Worm (Caenorhabditis elegans): ENCODE results near the gene exp-2.

The exp-2 gene

ce11 chrV:6099634-6100033 is 31.6 kb upstream of the exp-2 start:
- TF ChIP-seq ama-1 (optimal IDR thresholded peaks at IDR 0.05) (no peak), nhr-77 (tag; optimal IDR thresholded peaks at IDR 0.05) (no peak), lsy-2 (tag; optimal IDR thresholded peaks at IDR 0.05) (no peak), mbf-1 (tag; optimal IDR thresholded peaks at IDR 0.05) (no peak), aly-2 (tag; optimal IDR thresholded peaks at IDR 0.05) (no peak), nhr-10 (tag; optimal IDR thresholded peaks at IDR 0.05) (no peak), ztf-4 (tag; optimal IDR thresholded peaks at IDR 0.05) (no peak), R02D3.7 (tag; optimal IDR thresholded peaks at IDR 0.05) (no peak), nhr-21 (tag; optimal IDR thresholded peaks at IDR 0.05) (no peak), nhr-23 (tag; optimal IDR thresholded peaks at IDR 0.05) (no peak)

- TF ChIP-seq snpc-4 (tag; optimal IDR thresholded peaks at IDR 0.05) (peak; percentile 57), skn-1 (tag; optimal IDR thresholded peaks at IDR 0.05) (peak; percentile 61), elt-3 (tag; optimal IDR thresholded peaks at IDR 0.05) (no peak), fos-1 (tag; optimal IDR thresholded peaks at IDR 0.05) (peak; percentile 76), unc-62 (GFP tag; optimal IDR thresholded peaks at IDR 0.05) (peak; percentile 46), ama-1 (optimal IDR thresholded peaks at IDR 0.05) (peak; percentile 79), zag-1 (tag; optimal IDR thresholded peaks at IDR 0.05) (peak; percentile 60), nhr-25 (tag; optimal IDR thresholded peaks at IDR 0.05) (peak; percentile 76), mbf-1 (tag; optimal IDR thresholded peaks at IDR 0.05) (no peak), lin-39 (tag; optimal IDR thresholded peaks at IDR 0.05) (no peak), nhr-12 (tag; optimal IDR thresholded peaks at IDR 0.05) (no peak), gmeb-1 (tag; optimal IDR thresholded peaks at IDR 0.05) (peak; percentile 87), dmd-4 (tag; optimal IDR thresholded peaks at IDR 0.05) (no peak), unc-55 (GFP tag; optimal IDR thresholded peaks at IDR 0.05) (peak; percentile 79), nhr-10 (tag; optimal IDR thresholded peaks at IDR 0.05) (peak; percentile 46), mdl-1 (tag; optimal IDR thresholded peaks at IDR 0.05) (peak in 1 of 2 experiments; percentile 85), C34F6.9 (tag; optimal IDR thresholded peaks at IDR 0.05) (peak; percentile 95), ztf-4 (tag; optimal IDR thresholded peaks at IDR 0.05) (peak; percentile 70), egl-27 (tag; optimal IDR thresholded peaks at IDR 0.05) (peak; percentile 73), nhr-23 (tag; optimal IDR thresholded peaks at IDR 0.05) (no peak), mab-5 (tag; optimal IDR thresholded peaks at IDR 0.05) (peak; percentile 90), sem-4 (tag; optimal IDR thresholded peaks at IDR 0.05) (peak; percentile 89), sma-9 (GFP tag; optimal IDR thresholded peaks at IDR 0.05) (peak; percentile 77), sma-9 (tag; optimal IDR thresholded peaks at IDR 0.05) (no peak), nhr-11 (tag; optimal IDR thresholded peaks at IDR 0.05) (no peak), R02D3.7 (tag; optimal IDR thresholded peaks at IDR 0.05) (peak; percentile 56), alr-1 (tag; optimal IDR thresholded peaks at IDR 0.05) (no peak), Y55F3AM.14 (GFP tag; optimal IDR thresholded peaks at IDR 0.05) (peak; percentile 78), blmp-1 (tag; optimal IDR thresholded peaks at IDR 0.05; ENCODE audit: insufficient read depth) (no peak), nhr-6 (tag; optimal IDR thresholded peaks at IDR 0.05) (peak; percentile 37), ceh-82 (tag; optimal IDR thresholded peaks at IDR 0.05) (peak; percentile 40), lsy-2 (tag; optimal IDR thresholded peaks at IDR 0.05) (peak; percentile 89 to 95), sma-3 (GFP tag; optimal IDR thresholded peaks at IDR 0.05) (peak; percentile 92), crh-2 (tag; optimal IDR thresholded peaks at IDR 0.05) (peak; percentile 100), nhr-129 (tag; optimal IDR thresholded peaks at IDR 0.05) (peak; percentile 93), ztf-11 (tag; optimal IDR thresholded peaks at IDR 0.05) (no peak), F13H6.1 (tag; optimal IDR thresholded peaks at IDR 0.05) (peak; percentile 90), ZK546.5 (tag; optimal IDR thresholded peaks at IDR 0.05) (no peak), nhr-77 (tag; optimal IDR thresholded peaks at IDR 0.05) (peak; percentile 58), nhr-21 (tag; optimal IDR thresholded peaks at IDR 0.05) (peak; percentile 88), ceh-16 (tag; optimal IDR thresholded peaks at IDR 0.05) (peak; percentile 67), lin-13 (GFP tag; optimal IDR thresholded peaks at IDR 0.05) (peak; percentile 95), lin-11 (tag; optimal IDR thresholded peaks at IDR 0.05) (peak; percentile 90)
Observed at ce11 chrV:6100492-6101004, 30.7 kb upstream of the exp-2 start, which contains the start of gene crt-1. Gene crt-1 (minus strand): TSS chrV:6100542.

Measured in whole organism, L2 larva.